Fruit fly (Drosophila melanogaster) whole organism, embryonic: Measurements from ENCODE around the gene ZnT86D.

ENCODE experiments used
- Ada2b ChIP-seq: fragments of 200-800 bp; sonication (Bioruptor generic); IDR thresholded peaks from 2 replicates; pipeline ENCODE4 v1.3.6; 2022; ENCODE audit warnings: missing biosample characterization, missing genetic modification characterization
- Atf3 ChIP-seq: fragments of 200-800 bp; sonication (Bioruptor generic); optimal IDR thresholded peaks from 3 replicates; lab custom pipeline; 2016; ENCODE audit warnings: missing biosample characterization, missing genetic modification characterization
- CG10147 ChIP-seq: fragments of 200-800 bp; sonication (Bioruptor generic); optimal IDR thresholded peaks from 2 replicates; lab custom pipeline; 2019; ENCODE audit warnings: missing biosample characterization, mild to moderate bottlenecking, missing genetic modification characterization, moderate library complexity
- CG10209 ChIP-seq: fragments of 200-800 bp; sonication (Bioruptor generic); optimal IDR thresholded peaks from 3 replicates; lab custom pipeline; 2017; ENCODE audit warnings: missing biosample characterization, mild to moderate bottlenecking, missing genetic modification characterization, missing genetic modification reagents
- CG10654 ChIP-seq: fragments of 200-800 bp; sonication (Bioruptor generic); optimal IDR thresholded peaks from 2 replicates; lab custom pipeline; 2016; ENCODE audit warnings: missing biosample characterization, missing genetic modification characterization
- CG11696 ChIP-seq: fragments of 200-800 bp; sonication (Bioruptor generic); IDR thresholded peaks from 2 replicates; pipeline ENCODE4 v1.3.6; 2022; ENCODE audit warnings: missing biosample characterization, missing genetic modification characterization
- CG11723 ChIP-seq: fragments of 200-800 bp; sonication (Bioruptor generic); optimal IDR thresholded peaks from 2 replicates; lab custom pipeline; 2017; ENCODE audit warnings: missing biosample characterization, mild to moderate bottlenecking, missing genetic modification characterization
- CG12071 ChIP-seq: fragments of 200-800 bp; sonication (Bioruptor generic); optimal IDR thresholded peaks from 3 replicates; lab custom pipeline; 2018; ENCODE audit warnings: missing biosample characterization, mild to moderate bottlenecking, missing genetic modification characterization
- CG1233 ChIP-seq: fragments of 200-800 bp; sonication (Bioruptor generic); optimal IDR thresholded peaks from 4 replicates; lab custom pipeline; 2018; ENCODE audit warnings: missing biosample characterization, mild to moderate bottlenecking, missing genetic modification characterization
- CG12744 ChIP-seq: fragments of 200-800 bp; sonication (Bioruptor generic); optimal IDR thresholded peaks from 2 replicates; lab custom pipeline; 2016; ENCODE audit warnings: missing biosample characterization, missing genetic modification characterization
- CG14860 ChIP-seq: fragments of 200-800 bp; sonication (Bioruptor generic); IDR thresholded peaks from 3 replicates; pipeline ENCODE4 v1.3.6; 2022; ENCODE audit warnings: missing biosample characterization, missing genetic modification characterization; ENCODE audit not compliant: partially characterized antibody
- CG15073 ChIP-seq: fragments of 200-800 bp; sonication (Bioruptor generic); optimal IDR thresholded peaks from 2 replicates; lab custom pipeline; 2016; ENCODE audit warnings: missing biosample characterization, missing genetic modification characterization
- CG1529 ChIP-seq: fragments of 200-800 bp; sonication (Bioruptor generic); optimal IDR thresholded peaks from 3 replicates; lab custom pipeline; 2018; ENCODE audit warnings: missing biosample characterization, missing genetic modification characterization
- CG15514 ChIP-seq: fragments of 200-800 bp; sonication (Bioruptor generic); optimal IDR thresholded peaks from 3 replicates; lab custom pipeline; 2017; ENCODE audit warnings: missing biosample characterization, missing genetic modification characterization, mild to moderate bottlenecking, moderate library complexity, missing genetic modification reagents
- CG18476 ChIP-seq: fragments of 200-800 bp; sonication (Bioruptor generic); optimal IDR thresholded peaks from 2 replicates; lab custom pipeline; 2016; ENCODE audit warnings: missing biosample characterization, mild to moderate bottlenecking, missing genetic modification characterization
- CG3407 ChIP-seq: fragments of 200-800 bp; sonication (Bioruptor generic); optimal IDR thresholded peaks from 2 replicates; lab custom pipeline; 2018; ENCODE audit warnings: missing biosample characterization, mild to moderate bottlenecking, missing genetic modification characterization
- CG34224 ChIP-seq: fragments of 200-800 bp; sonication (Bioruptor generic); IDR thresholded peaks from 3 replicates; pipeline ENCODE4 v1.3.6; 2022; ENCODE audit warnings: missing biosample characterization, missing genetic modification characterization; ENCODE audit not compliant: partially characterized antibody
- CG4404 ChIP-seq: fragments of 200-800 bp; sonication (Bioruptor generic); IDR thresholded peaks from 2 replicates; pipeline ENCODE4 v1.3.6; 2022; ENCODE audit warnings: missing biosample characterization, missing genetic modification characterization
- CG4730 ChIP-seq: fragments of 200-800 bp; sonication (Bioruptor generic); IDR thresholded peaks from 2 replicates; pipeline ENCODE4 v1.3.6; 2022; ENCODE audit warnings: missing biosample characterization, missing genetic modification characterization
- CG6272 ChIP-seq: fragments of 200-800 bp; sonication (Bioruptor generic); IDR thresholded peaks from 2 replicates; pipeline ENCODE4 v1.3.6; 2022; ENCODE audit warnings: missing biosample characterization, missing genetic modification characterization
- CG7271 ChIP-seq: fragments of 200-800 bp; sonication (Bioruptor generic); optimal IDR thresholded peaks from 2 replicates; lab custom pipeline; 2018; ENCODE audit warnings: missing biosample characterization, mild to moderate bottlenecking, missing genetic modification characterization, moderate library complexity
- CG9609 ChIP-seq: fragments of 200-800 bp; sonication (Bioruptor generic); optimal IDR thresholded peaks from 3 replicates; lab custom pipeline; 2016; ENCODE audit warnings: missing biosample characterization, missing genetic modification characterization
- Camta ChIP-seq: fragments of 200-800 bp; sonication (Bioruptor generic); optimal IDR thresholded peaks from 2 replicates; lab custom pipeline; 2016; ENCODE audit warnings: missing biosample characterization, missing genetic modification characterization
- Chrac-16 ChIP-seq: fragments of 200-800 bp; sonication (Bioruptor generic); optimal IDR thresholded peaks from 3 replicates; lab custom pipeline; 2016; ENCODE audit warnings: missing biosample characterization, missing genetic modification characterization
- Dek ChIP-seq: fragments of 200-800 bp; sonication (Bioruptor generic); optimal IDR thresholded peaks from 3 replicates; lab custom pipeline; 2019; ENCODE audit warnings: missing biosample characterization, mild to moderate bottlenecking, missing genetic modification characterization, moderate library complexity
- Fer1 ChIP-seq: fragments of 200-800 bp; sonication (Bioruptor generic); optimal IDR thresholded peaks from 2 replicates; lab custom pipeline; 2017; ENCODE audit warnings: missing biosample characterization, mild to moderate bottlenecking, missing genetic modification characterization
- Gsc ChIP-seq: fragments of 200-800 bp; sonication (Bioruptor generic); IDR thresholded peaks from 2 replicates; pipeline ENCODE4 v1.3.6; 2022; ENCODE audit warnings: missing biosample characterization, missing genetic modification characterization
- Gug ChIP-seq: fragments of 200-800 bp; sonication (Bioruptor generic); IDR thresholded peaks from 4 replicates; pipeline ENCODE4 v1.3.6; 2022; ENCODE audit warnings: missing biosample characterization, missing genetic modification characterization
- H15 ChIP-seq: fragments of 200-800 bp; sonication (Bioruptor generic); IDR thresholded peaks from 3 replicates; pipeline ENCODE4 v1.3.6; 2022; ENCODE audit warnings: missing biosample characterization, missing genetic modification characterization
- Hand ChIP-seq: fragments of 200-800 bp; sonication (Bioruptor generic); optimal IDR thresholded peaks from 2 replicates; lab custom pipeline; 2017; ENCODE audit warnings: mild to moderate bottlenecking, missing biosample characterization, missing genetic modification reagents, missing genetic modification characterization
- Hsf ChIP-seq: fragments of 200-800 bp; sonication (Bioruptor generic); optimal IDR thresholded peaks from 3 replicates; lab custom pipeline; 2016; ENCODE audit warnings: missing biosample characterization, missing genetic modification characterization
- Mad ChIP-seq: fragments of 200-800 bp; sonication (Bioruptor generic); optimal IDR thresholded peaks from 2 replicates; lab custom pipeline; 2016; ENCODE audit warnings: missing biosample characterization, missing genetic modification characterization
- NC2α ChIP-seq: fragments of 200-800 bp; sonication (Bioruptor generic); optimal IDR thresholded peaks from 2 replicates; lab custom pipeline; 2016; ENCODE audit warnings: missing biosample characterization, missing genetic modification characterization
- Nf-YB ChIP-seq: fragments of 200-800 bp; sonication (Bioruptor generic); optimal IDR thresholded peaks from 3 replicates; lab custom pipeline; 2019; ENCODE audit warnings: missing biosample characterization, mild to moderate bottlenecking, missing genetic modification characterization, moderate library complexity
- Pdp1 ChIP-seq, 2 experiments: fragments of 200-800 bp; sonication (Bioruptor generic); optimal IDR thresholded peaks; 3 replicates each; lab custom pipeline; 2016; ENCODE audit warnings: missing biosample characterization in 2 of 2, missing genetic modification characterization in 2 of 2, mild to moderate bottlenecking in 1 of 2, moderate library complexity in 1 of 2
- Ravus ChIP-seq: fragments of 200-800 bp; sonication (Bioruptor generic); IDR thresholded peaks from 2 replicates; pipeline ENCODE4 v1.3.6; 2022; ENCODE audit warnings: missing biosample characterization, missing genetic modification characterization
- Stat92E ChIP-seq, 3 experiments: fragments of >200 bp in 2 of 3; fragments of 200-800 bp in 1 of 3; sonication (Bioruptor generic) in 1 of 3; optimal IDR thresholded peaks; 2 replicates each; lab custom pipeline; 2017 to 2019; ENCODE audit warnings: missing biosample characterization in 3 of 3, missing genetic modification characterization in 3 of 3, mild to moderate bottlenecking in 1 of 3, moderate library complexity in 1 of 3
- Xbp1 ChIP-seq: fragments of 200-800 bp; sonication (Bioruptor generic); optimal IDR thresholded peaks from 3 replicates; lab custom pipeline; 2016; ENCODE audit warnings: missing biosample characterization, mild to moderate bottlenecking, missing genetic modification characterization
- bbx ChIP-seq: fragments of 200-800 bp; sonication (Bioruptor generic); IDR thresholded peaks from 2 replicates; pipeline ENCODE4 v1.3.6; 2022; ENCODE audit warnings: missing biosample characterization, missing genetic modification characterization; ENCODE audit not compliant: partially characterized antibody
- chif ChIP-seq, 2 experiments: fragments of 200-800 bp; sonication (Bioruptor generic); optimal IDR thresholded peaks; 3 replicates each; lab custom pipeline; 2016; ENCODE audit warnings: missing biosample characterization in 2 of 2, missing genetic modification characterization in 2 of 2
- esg ChIP-seq: fragments of 200-800 bp; sonication (Bioruptor generic); conservative IDR thresholded peaks from 2 replicates; pipeline ENCODE4 v1.3.6; 2022; ENCODE audit warnings: missing biosample characterization, missing genetic modification characterization
- gem ChIP-seq: fragments of 200-800 bp; sonication (Bioruptor generic); optimal IDR thresholded peaks from 2 replicates; lab custom pipeline; 2019; ENCODE audit warnings: missing biosample characterization, mild to moderate bottlenecking, missing genetic modification characterization, moderate library complexity
- grn ChIP-seq: fragments of 200-800 bp; sonication (Bioruptor generic); optimal IDR thresholded peaks from 3 replicates; lab custom pipeline; 2017; ENCODE audit warnings: missing biosample characterization, missing genetic modification characterization
- gro ChIP-seq: fragments of 200-800 bp; sonication (Bioruptor generic); optimal IDR thresholded peaks from 2 replicates; lab custom pipeline; 2016; ENCODE audit warnings: missing biosample characterization, missing genetic modification characterization
- ken ChIP-seq: fragments of 200-800 bp; sonication (Bioruptor generic); IDR thresholded peaks from 3 replicates; pipeline ENCODE4 v1.3.6; 2022; ENCODE audit warnings: missing biosample characterization, missing genetic modification characterization
- nau ChIP-seq: fragments of 200-800 bp; sonication (Bioruptor generic); optimal IDR thresholded peaks from 3 replicates; lab custom pipeline; 2017; ENCODE audit warnings: missing biosample characterization, mild to moderate bottlenecking, missing genetic modification characterization, missing genetic modification reagents
- pnt ChIP-seq: fragments of 200-800 bp; sonication (Bioruptor generic); optimal IDR thresholded peaks from 3 replicates; lab custom pipeline; 2016; ENCODE audit warnings: missing biosample characterization, missing genetic modification characterization
- sisA ChIP-seq: fragments of 200-800 bp; sonication (Bioruptor generic); IDR thresholded peaks from 2 replicates; pipeline ENCODE4 v1.3.6; 2022; ENCODE audit warnings: missing biosample characterization, missing genetic modification characterization
- tna ChIP-seq: fragments of 200-800 bp; sonication (Bioruptor generic); IDR thresholded peaks from 2 replicates; pipeline ENCODE4 v1.3.6; 2022; ENCODE audit warnings: missing biosample characterization, missing genetic modification characterization; ENCODE audit not compliant: partially characterized antibody

The ZnT86D gene

DNA sequence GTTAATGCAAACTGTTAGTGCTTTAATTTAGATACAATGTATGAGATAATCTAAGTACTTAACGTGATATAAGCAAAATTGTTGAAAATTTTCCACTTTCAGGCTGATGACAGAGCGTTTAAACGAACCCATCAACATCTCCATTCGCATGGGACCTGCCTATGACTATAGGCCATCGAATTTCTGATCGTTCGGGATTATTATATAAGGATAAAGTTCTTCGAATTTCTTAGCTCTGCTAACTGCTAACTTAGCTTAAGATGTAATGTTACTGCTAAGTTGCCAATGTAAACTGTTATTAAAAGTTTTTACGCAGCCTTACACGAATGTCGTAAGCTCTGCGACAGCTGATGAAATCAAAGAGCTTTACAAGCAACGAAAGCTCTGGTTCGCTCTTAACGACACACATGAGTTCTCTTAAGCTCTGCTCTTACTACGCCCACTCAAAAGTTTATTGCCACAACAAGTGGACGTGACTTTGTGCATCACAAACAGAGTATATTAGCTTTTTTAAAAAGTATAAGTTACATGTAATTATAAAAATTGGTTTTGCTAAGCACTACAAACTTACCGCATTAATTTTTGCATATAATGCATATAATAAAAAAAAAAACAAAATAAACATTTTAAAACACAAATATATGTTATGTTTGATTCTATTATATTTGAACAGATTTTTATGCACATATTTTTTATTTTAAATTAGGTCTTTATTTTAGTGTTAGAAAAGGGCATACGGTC is 17.5 kb downstream of the ZnT86D start (continued):
- peak; percentile 97 for TF ChIP-seq Xbp1
- peak; percentile 86 for TF ChIP-seq Mad (GFP tag; lab: Kevin White, UChicago)
- peak; percentile 100 for TF ChIP-seq gem (tag; lab: Kevin White, UChicago)
- peak; percentile 90 for TF ChIP-seq CG15514
- peak; percentile 97 for TF ChIP-seq H15 (GFP tag; lab: Robert Waterston, UW)
- peak; percentile 69 to 88 for TF ChIP-seq chif (GFP tag; optimal IDR thresholded peaks at IDR 0.05; lab: Kevin White, UChicago)
- peak; percentile 41 for TF ChIP-seq gro (GFP tag; lab: Kevin White, UChicago)
- peak; percentile 89 for TF ChIP-seq Camta (GFP tag; lab: Kevin White, UChicago)
- TF ChIP-seq CG1529 (GFP tag; lab: Kevin White, UChicago), result peak; percentile 97
- TF ChIP-seq CG6272, result peak; percentile 96
- TF ChIP-seq Ada2b (GFP tag; lab: Robert Waterston, UW), result peak; percentile 97
- TF ChIP-seq esg (GFP tag; lab: Robert Waterston, UW), result peak; percentile 99
- TF ChIP-seq bbx (GFP tag; lab: Robert Waterston, UW), result no peak; the same call in 1 of the 2 replicates
- TF ChIP-seq tna, result no peak
- peak; percentile 96 for TF ChIP-seq CG18476
- peak; percentile 96 for TF ChIP-seq CG11723 (GFP tag; lab: Kevin White, UChicago)
- peak; percentile 77 for TF ChIP-seq NC2α
- TF ChIP-seq grn (GFP tag; lab: Kevin White, UChicago), result no peak
- TF ChIP-seq CG4730, result peak; percentile 97
- peak; percentile 96 for TF ChIP-seq ken (GFP tag; lab: Robert Waterston, UW)
- TF ChIP-seq CG12744 (GFP tag; lab: Kevin White, UChicago), result peak; percentile 63
- peak; percentile 97 for TF ChIP-seq Gug (GFP tag; lab: Robert Waterston, UW)
- TF ChIP-seq CG11696, result peak; percentile 86
- TF ChIP-seq CG12071 (GFP tag; lab: Kevin White, UChicago), result peak; percentile 91
- peak; percentile 95 for TF ChIP-seq Gsc (GFP tag; lab: Robert Waterston, UW)
- peak; percentile 88 for TF ChIP-seq CG9609 (GFP tag; lab: Kevin White, UChicago)
- no peak for TF ChIP-seq CG14860 (GFP tag; lab: Robert Waterston, UW)
- TF ChIP-seq Dek, result peak; percentile 99
- peak; percentile 97 for TF ChIP-seq nau (GFP tag; lab: Kevin White, UChicago)
- peak; percentile 83 for TF ChIP-seq Atf3 (GFP tag; lab: Kevin White, UChicago)
- TF ChIP-seq CG15073, result peak; percentile 70
- peak; percentile 83 to 96 for TF ChIP-seq Pdp1 (GFP tag; optimal IDR thresholded peaks at IDR 0.05; lab: Kevin White, UChicago)
- peak; percentile 99 for TF ChIP-seq sisA (GFP tag; lab: Robert Waterston, UW)
- TF ChIP-seq CG34224, result no peak
- TF ChIP-seq CG7271, result peak; percentile 85
- peak; percentile 97 for TF ChIP-seq CG4404 (GFP tag; lab: Robert Waterston, UW)
- TF ChIP-seq CG1233 (GFP tag; lab: Kevin White, UChicago), result peak; percentile 99
- TF ChIP-seq CG10654 (GFP tag; lab: Kevin White, UChicago), result peak; percentile 97
- TF ChIP-seq CG10209 (GFP tag; lab: Kevin White, UChicago), result peak; percentile 99
- peak; percentile 97 for TF ChIP-seq Hsf (GFP tag; lab: Kevin White, UChicago)
- TF ChIP-seq CG10147, result peak; percentile 99
- TF ChIP-seq Ravus (GFP tag; lab: Robert Waterston, UW), result peak; percentile 94
- peak; percentile 92 for TF ChIP-seq Chrac-16
- TF ChIP-seq Hand, result peak; percentile 97
- peak; percentile 99 for TF ChIP-seq Fer1 (GFP tag; lab: Kevin White, UChicago)
- TF ChIP-seq Nf-YB (GFP tag; lab: Kevin White, UChicago), result peak; percentile 89
- peak; percentile 96 for TF ChIP-seq CG3407
- TF ChIP-seq pnt, result peak; percentile 81
- peak in 1 of 3 experiments; percentile 99 for TF ChIP-seq Stat92E (GFP tag; optimal IDR thresholded peaks at IDR 0.05; lab: Kevin White, UChicago)
